Comparison of ENCODE assay signal across 2 fruit fly cellular contexts in the genomic region with DNA sequence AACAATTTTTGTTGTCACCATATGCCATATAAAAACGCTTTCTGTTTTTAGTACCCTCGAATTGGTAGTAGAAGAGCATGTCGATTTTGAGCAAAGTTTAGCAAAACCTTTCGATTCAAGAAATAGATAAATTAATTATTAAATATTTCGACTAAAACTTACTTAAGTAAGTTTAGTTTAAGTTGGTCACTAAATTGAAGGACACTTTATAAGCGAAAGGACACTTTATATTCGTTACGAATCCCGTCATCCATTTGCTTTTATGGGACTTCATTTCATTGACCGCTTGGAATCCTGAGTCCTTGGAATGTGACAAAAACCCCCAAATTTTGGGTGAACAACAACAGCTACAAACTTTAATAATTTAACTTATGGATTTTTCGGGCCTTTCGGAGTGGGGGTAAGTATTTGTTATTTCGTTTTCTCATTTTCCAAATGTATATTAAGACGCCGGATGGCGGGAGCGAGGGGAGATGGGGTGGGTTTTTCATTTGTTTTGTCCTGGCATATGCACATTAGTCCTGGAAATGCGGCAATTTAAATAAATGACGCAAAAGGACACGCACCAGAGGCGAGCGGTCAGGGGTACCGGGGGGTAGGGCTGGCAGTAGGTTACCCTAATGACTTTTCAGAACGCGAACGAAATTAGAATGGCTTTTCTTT.
TF ChIP-seq lines count a peak whose summit lies in the region.

No protein-coding gene starts in this region.

- no peak for TF ChIP-seq CTCF in whole organism, embryonic (GFP tag; optimal IDR thresholded peaks at IDR 0.05; lab: Kevin White, UChicago)

TF ChIP-seq in whole organism, adult, 20 proteins besides CTCF, POLR2A, EP300 and RAD21:
- TF ChIP-seq bab1 (GFP tag; optimal IDR thresholded peaks at IDR 0.05; lab: Kevin White, UChicago): no peak
- TF ChIP-seq kay (GFP tag; lab: Kevin White, UChicago; ENCODE audit: borderline replicate concordance): peak; percentile 55
- TF ChIP-seq Crg-1 (GFP tag; optimal IDR thresholded peaks at IDR 0.05; lab: Kevin White, UChicago): no peak
- no peak for TF ChIP-seq CG11617 (GFP tag; optimal IDR thresholded peaks at IDR 0.05; lab: Kevin White, UChicago)
- no peak for TF ChIP-seq CG12768 (GFP tag; optimal IDR thresholded peaks at IDR 0.05; lab: Kevin White, UChicago)

TF ChIP-seq in whole organism, embryonic, 481 proteins besides CTCF, POLR2A, EP300 and RAD21 (continues in another document):
- TF ChIP-seq CG11560 (tag; IDR thresholded peaks at IDR 0.05; lab: Robert Waterston, UW) (no peak), sens-2 (GFP tag; IDR thresholded peaks at IDR 0.05; lab: Robert Waterston, UW) (no peak), CG4282 (GFP tag; optimal IDR thresholded peaks at IDR 0.05; lab: Kevin White, UChicago) (no peak), Dp (GFP tag; optimal IDR thresholded peaks at IDR 0.05; lab: Kevin White, UChicago) (no peak), bcd (GFP tag; optimal IDR thresholded peaks at IDR 0.05; lab: Kevin White, UChicago) (no peak), CG12299 (tag; optimal IDR thresholded peaks at IDR 0.05; lab: Kevin White, UChicago) (no peak), Fer3 (tag; optimal IDR thresholded peaks at IDR 0.05; lab: Kevin White, UChicago) (peak; percentile 6), CG12659 (GFP tag; optimal IDR thresholded peaks at IDR 0.05; lab: Kevin White, UChicago) (no peak), bbx (GFP tag; IDR thresholded peaks at IDR 0.05; lab: Robert Waterston, UW; ENCODE audit: partially characterized antibody) (no peak), CG13296 (GFP tag; optimal IDR thresholded peaks at IDR 0.05; lab: Kevin White, UChicago) (no peak), CG10267 (tag; optimal IDR thresholded peaks at IDR 0.05; lab: Kevin White, UChicago) (peak; percentile 27), CG2875 (GFP tag; optimal IDR thresholded peaks at IDR 0.05; lab: Kevin White, UChicago) (no peak), Gsc (GFP tag; IDR thresholded peaks at IDR 0.05; lab: Robert Waterston, UW) (no peak), CG11696 (GFP tag; IDR thresholded peaks at IDR 0.05; lab: Robert Waterston, UW) (0 out of 2 replicates have a peak, but pooled peaks have one; percentile 19), E2f2 (GFP tag; IDR thresholded peaks at IDR 0.05; lab: Robert Waterston, UW) (no peak), CG17568 (GFP tag; optimal IDR thresholded peaks at IDR 0.05; lab: Kevin White, UChicago) (no peak), Nf-YC (tag; optimal IDR thresholded peaks at IDR 0.05; lab: Kevin White, UChicago) (no peak), HLH4C (GFP tag; IDR thresholded peaks at IDR 0.05; lab: Robert Waterston, UW; ENCODE audit: partially characterized antibody) (no peak), oc (tag; optimal IDR thresholded peaks at IDR 0.05; lab: Kevin White, UChicago) (peak; percentile 15), CG15479 (GFP tag; optimal IDR thresholded peaks at IDR 0.05; lab: Kevin White, UChicago) (no peak), ase (GFP tag; IDR thresholded peaks at IDR 0.05; lab: Robert Waterston, UW) (0 out of 3 replicates have a peak, but pooled peaks have one; percentile 31), sim (GFP tag; IDR thresholded peaks at IDR 0.05; lab: Robert Waterston, UW) (no peak), CG7372 (GFP tag; IDR thresholded peaks at IDR 0.05; lab: Robert Waterston, UW) (no peak), pita (GFP tag; optimal IDR thresholded peaks at IDR 0.05; lab: Kevin White, UChicago) (no peak), Tbp (GFP tag; optimal IDR thresholded peaks at IDR 0.05; lab: Kevin White, UChicago) (no peak), CG12219 (GFP tag; optimal IDR thresholded peaks at IDR 0.05; lab: Kevin White, UChicago) (no peak), CG10274 (GFP tag; optimal IDR thresholded peaks at IDR 0.05; lab: Kevin White, UChicago) (no peak), sd (tag; optimal IDR thresholded peaks at IDR 0.05; lab: Kevin White, UChicago) (peak; percentile 51), CG6254 (GFP tag; optimal IDR thresholded peaks at IDR 0.05; lab: Kevin White, UChicago) (peak; percentile 19), CG15514 (GFP tag; optimal IDR thresholded peaks at IDR 0.05; lab: Kevin White, UChicago) (peak; percentile 13), BtbVII (GFP tag; optimal IDR thresholded peaks at IDR 0.05; lab: Kevin White, UChicago) (peak; percentile 20), Dip2 (GFP tag; IDR thresholded peaks at IDR 0.05; lab: Robert Waterston, UW) (no peak), Sox100B (GFP tag; optimal IDR thresholded peaks at IDR 0.05; lab: Kevin White, UChicago) (no peak), sna (GFP tag; IDR thresholded peaks at IDR 0.05; lab: Robert Waterston, UW; ENCODE audit: partially characterized antibody) (no peak), maf-S (GFP tag; optimal IDR thresholded peaks at IDR 0.05; lab: Kevin White, UChicago) (no peak), Dfd (GFP tag; optimal IDR thresholded peaks at IDR 0.05; lab: Kevin White, UChicago) (no peak), gfzf (GFP tag; optimal IDR thresholded peaks at IDR 0.05; lab: Kevin White, UChicago) (no peak), sc (optimal IDR thresholded peaks at IDR 0.05; lab: Kevin White, UChicago) (no peak), sc (GFP tag; optimal IDR thresholded peaks at IDR 0.05; lab: Kevin White, UChicago) (no peak), CG3407 (GFP tag; optimal IDR thresholded peaks at IDR 0.05; lab: Kevin White, UChicago) (no peak), psq (GFP tag; optimal IDR thresholded peaks at IDR 0.05; lab: Kevin White, UChicago) (no peak), zen (tag; optimal IDR thresholded peaks at IDR 0.05; lab: Kevin White, UChicago) (no peak), CG10543 (GFP tag; optimal IDR thresholded peaks at IDR 0.05; lab: Kevin White, UChicago) (no peak), Pdp1 (GFP tag; optimal IDR thresholded peaks at IDR 0.05; lab: Kevin White, UChicago) (no peak), btn (GFP tag; optimal IDR thresholded peaks at IDR 0.05; lab: Kevin White, UChicago) (no peak), tio (GFP tag; optimal IDR thresholded peaks at IDR 0.05; lab: Kevin White, UChicago) (peak; percentile 12), CG10959 (GFP tag; IDR thresholded peaks at IDR 0.05; lab: Robert Waterston, UW) (no peak), Doc2 (GFP tag; IDR thresholded peaks at IDR 0.05; lab: Robert Waterston, UW) (no peak), H15 (GFP tag; IDR thresholded peaks at IDR 0.05; lab: Robert Waterston, UW) (0 out of 3 replicates have a peak, but pooled peaks have one; percentile 34), pum (GFP tag; optimal IDR thresholded peaks at IDR 0.05; lab: Kevin White, UChicago) (no peak), CG8089 (GFP tag; optimal IDR thresholded peaks at IDR 0.05; lab: Kevin White, UChicago) (no peak), MBD-R2 (GFP tag; IDR thresholded peaks at IDR 0.05; lab: Robert Waterston, UW) (no peak), CG8478 (optimal IDR thresholded peaks at IDR 0.05; lab: Kevin White, UChicago) (no peak), wek (GFP tag; optimal IDR thresholded peaks at IDR 0.05; lab: Kevin White, UChicago) (no peak), kni (GFP tag; optimal IDR thresholded peaks at IDR 0.05; lab: Kevin White, UChicago) (no peak), CG31441 (GFP tag; IDR thresholded peaks at IDR 0.05; lab: Robert Waterston, UW) (peak; percentile 52), CG1832 (GFP tag; optimal IDR thresholded peaks at IDR 0.05; lab: Kevin White, UChicago) (no peak), CG8924 (tag; optimal IDR thresholded peaks at IDR 0.05; lab: Kevin White, UChicago) (peak; percentile 5), ap (GFP tag; IDR thresholded peaks at IDR 0.05; lab: Robert Waterston, UW) (no peak), az2 (GFP tag; optimal IDR thresholded peaks at IDR 0.05; lab: Kevin White, UChicago) (peak; percentile 20), CG9932 (GFP tag; IDR thresholded peaks at IDR 0.05; lab: Robert Waterston, UW) (no peak; the same call in 1 of the 2 replicates), bsh (GFP tag; optimal IDR thresholded peaks at IDR 0.05; lab: Kevin White, UChicago) (peak in 1 of 2 experiments; percentile 49), ci (GFP tag; IDR thresholded peaks at IDR 0.05; lab: Robert Waterston, UW) (0 out of 3 replicates have a peak, but pooled peaks have one; percentile 50), CG17612 (GFP tag; IDR thresholded peaks at IDR 0.05; lab: Robert Waterston, UW) (no peak), CG17361 (GFP tag; IDR thresholded peaks at IDR 0.05; lab: Robert Waterston, UW) (0 out of 3 replicates have a peak, but pooled peaks have one; percentile 35), CG5953 (GFP tag; IDR thresholded peaks at IDR 0.05; lab: Robert Waterston, UW) (no peak), CG2889 (GFP tag; IDR thresholded peaks at IDR 0.05; lab: Robert Waterston, UW) (no peak), BEAF-32 (GFP tag; optimal IDR thresholded peaks at IDR 0.05; lab: Kevin White, UChicago) (no peak), CG7271 (tag; optimal IDR thresholded peaks at IDR 0.05; lab: Kevin White, UChicago) (no peak), ken (GFP tag; IDR thresholded peaks at IDR 0.05; lab: Robert Waterston, UW) (no peak), Antp (GFP tag; optimal IDR thresholded peaks at IDR 0.05; lab: Kevin White, UChicago) (no peak), tx (GFP tag; optimal IDR thresholded peaks at IDR 0.05; lab: Kevin White, UChicago) (no peak), CG10979 (tag; optimal IDR thresholded peaks at IDR 0.05; lab: Kevin White, UChicago) (peak; percentile 40), lbe (GFP tag; optimal IDR thresholded peaks at IDR 0.05; lab: Kevin White, UChicago) (no peak), Doc3 (GFP tag; IDR thresholded peaks at IDR 0.05; lab: Robert Waterston, UW; ENCODE audit: partially characterized antibody) (no peak), inv (GFP tag; IDR thresholded peaks at IDR 0.05; lab: Robert Waterston, UW; ENCODE audit: partially characterized antibody) (no peak), CG12942 (GFP tag; optimal IDR thresholded peaks at IDR 0.05; lab: Kevin White, UChicago) (peak; percentile 3), dmrt99B (tag; optimal IDR thresholded peaks at IDR 0.05; lab: Kevin White, UChicago) (peak; percentile 48), dpn (GFP tag; optimal IDR thresholded peaks at IDR 0.05; lab: Kevin White, UChicago) (no peak), CG9727 (GFP tag; optimal IDR thresholded peaks at IDR 0.05; lab: Kevin White, UChicago) (peak; percentile 26)

Comparison
In these comparisons a context has a peak if more than half of its experiments do, and no peak if none do; other contexts are left out.
1. Of the 1 proteins assayed by ChIP-seq in both whole organism, embryonic and whole organism, adult: peak only in whole organism, embryonic: none; only in whole organism, adult: kay; in both: none; in neither: 0.